Fruit fly (Drosophila melanogaster): ENCODE data around the gene CG14147.

DNA sequence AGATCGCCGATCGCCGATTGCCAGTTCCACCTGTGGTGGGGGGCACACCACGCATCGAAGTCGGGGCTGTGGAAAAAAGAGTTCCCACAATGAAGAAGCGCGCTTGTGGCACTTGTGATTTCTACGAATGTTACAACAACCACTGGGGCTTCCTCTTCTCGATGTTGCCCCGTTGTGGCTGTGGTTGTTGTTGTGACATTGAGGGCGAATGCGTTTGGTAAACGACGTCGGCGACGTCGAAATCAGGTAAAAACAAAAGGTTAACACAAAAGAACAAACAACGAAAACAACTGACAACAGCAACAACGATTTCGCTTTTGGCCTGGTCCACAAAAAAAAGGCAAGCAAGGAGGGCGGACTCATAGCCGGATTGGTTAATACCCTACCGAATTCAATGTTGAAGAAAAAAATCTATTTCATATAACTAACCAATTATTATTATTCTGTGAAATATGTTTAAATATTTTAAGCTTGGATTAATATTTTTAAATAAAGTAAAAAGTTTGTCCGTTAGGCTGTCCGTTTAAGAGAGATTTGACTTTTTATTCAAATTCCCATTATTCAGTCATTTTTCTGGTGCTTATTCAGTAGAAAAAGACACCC lies 13.7 kb upstream of the CG14147 start:
- TF ChIP-seq Eip93F (GFP tag; optimal IDR thresholded peaks at IDR 0.05) (no peak), Smox (GFP tag; optimal IDR thresholded peaks at IDR 0.05) (peak; percentile 38), CG8119 (GFP tag; IDR thresholded peaks at IDR 0.05) (no peak), Blimp-1 (GFP tag; optimal IDR thresholded peaks at IDR 0.05) (no peak), acj6 (GFP tag; optimal IDR thresholded peaks at IDR 0.05) (no peak), CG9139 (GFP tag; optimal IDR thresholded peaks at IDR 0.05) (no peak)

Measured in whole organism, prepupa.